Fruit fly (Drosophila melanogaster): Measurements from ENCODE around the gene CG17803.

dm6 chr3R:17811707-17812099 lies 10.4 kb upstream of the CG17803 start:
- TF ChIP-seq Myc (optimal IDR thresholded peaks at IDR 0.05) (no peak), Hnf4 (GFP tag; optimal IDR thresholded peaks at IDR 0.05) (no peak)

Data from whole organism, wandering third instar larva.